Fruit fly (Drosophila melanogaster) whole organism, embryonic: ENCODE data around the gene CG46308.
A peak's percentile ranks its signal among the peaks of the same experiment; 100 is the strongest.

Experiments used
- CG10654 ChIP-seq: fragments of 200-800 bp; sonication (Bioruptor generic); optimal IDR thresholded peaks from 2 replicates; lab custom pipeline; 2016; ENCODE audit warnings: missing biosample characterization, missing genetic modification characterization
- CG11696 ChIP-seq: fragments of 200-800 bp; sonication (Bioruptor generic); IDR thresholded peaks from 2 replicates; pipeline ENCODE4 v1.3.6; 2022; ENCODE audit warnings: missing biosample characterization, missing genetic modification characterization
- CG12219 ChIP-seq: fragments of 200-800 bp; sonication (Bioruptor generic); optimal IDR thresholded peaks from 3 replicates; lab custom pipeline; 2018; ENCODE audit warnings: missing biosample characterization, mild to moderate bottlenecking, missing genetic modification characterization
- CG15514 ChIP-seq: fragments of 200-800 bp; sonication (Bioruptor generic); optimal IDR thresholded peaks from 3 replicates; lab custom pipeline; 2017; ENCODE audit warnings: missing biosample characterization, missing genetic modification characterization, mild to moderate bottlenecking, moderate library complexity, missing genetic modification reagents
- CG15601 ChIP-seq: fragments of 200-800 bp; sonication (Bioruptor generic); optimal IDR thresholded peaks from 3 replicates; lab custom pipeline; 2019; ENCODE audit warnings: missing biosample characterization, mild to moderate bottlenecking, missing genetic modification characterization, moderate library complexity
- CG1603 ChIP-seq: fragments of 200-800 bp; sonication (Bioruptor generic); optimal IDR thresholded peaks from 2 replicates; lab custom pipeline; 2019; ENCODE audit warnings: missing biosample characterization, mild to moderate bottlenecking, missing genetic modification characterization, moderate library complexity
- CG17186 ChIP-seq: fragments of 200-800 bp; sonication (Bioruptor generic); optimal IDR thresholded peaks from 3 replicates; lab custom pipeline; 2017; ENCODE audit warnings: missing biosample characterization, missing genetic modification reagents, missing genetic modification characterization
- CG2889 ChIP-seq: fragments of 200-800 bp; sonication (Bioruptor generic); IDR thresholded peaks from 3 replicates; pipeline ENCODE4 v1.3.6; 2022; ENCODE audit warnings: missing biosample characterization, missing genetic modification characterization
- CG30431 ChIP-seq: fragments of 200-800 bp; sonication (Bioruptor generic); optimal IDR thresholded peaks from 2 replicates; lab custom pipeline; 2017; ENCODE audit warnings: missing biosample characterization, missing genetic modification characterization
- CG31365 ChIP-seq: fragments of 200-800 bp; sonication (Bioruptor generic); optimal IDR thresholded peaks from 2 replicates; lab custom pipeline; 2018; ENCODE audit warnings: missing biosample characterization, mild to moderate bottlenecking, missing genetic modification characterization
- CG32772 ChIP-seq: fragments of 200-800 bp; sonication (Bioruptor generic); IDR thresholded peaks from 2 replicates; pipeline ENCODE4 v1.3.6; 2022; ENCODE audit warnings: missing biosample characterization, missing genetic modification characterization
- CG3995 ChIP-seq: fragments of 200-800 bp; sonication (Bioruptor generic); optimal IDR thresholded peaks from 3 replicates; lab custom pipeline; 2016; ENCODE audit warnings: missing biosample characterization, missing genetic modification characterization
- CG42726 ChIP-seq: fragments of 200-800 bp; sonication (Bioruptor generic); IDR thresholded peaks from 2 replicates; pipeline ENCODE4 v1.3.6; 2022; ENCODE audit warnings: missing biosample characterization, missing genetic modification characterization; ENCODE audit not compliant: partially characterized antibody
- CG4282 ChIP-seq: fragments of 200-800 bp; sonication (Bioruptor generic); optimal IDR thresholded peaks from 2 replicates; lab custom pipeline; 2016; ENCODE audit warnings: missing biosample characterization, missing genetic modification characterization
- CG4404 ChIP-seq: fragments of 200-800 bp; sonication (Bioruptor generic); IDR thresholded peaks from 2 replicates; pipeline ENCODE4 v1.3.6; 2022; ENCODE audit warnings: missing biosample characterization, missing genetic modification characterization
- CG4730 ChIP-seq: fragments of 200-800 bp; sonication (Bioruptor generic); IDR thresholded peaks from 2 replicates; pipeline ENCODE4 v1.3.6; 2022; ENCODE audit warnings: missing biosample characterization, missing genetic modification characterization
- CG8359 ChIP-seq: fragments of 200-800 bp; sonication (Bioruptor generic); optimal IDR thresholded peaks from 2 replicates; lab custom pipeline; 2017; ENCODE audit warnings: missing biosample characterization, mild to moderate bottlenecking, missing genetic modification characterization, borderline replicate concordance
- Doc2 ChIP-seq: fragments of 200-800 bp; sonication (Bioruptor generic); IDR thresholded peaks from 2 replicates; pipeline ENCODE4 v1.3.6; 2022; ENCODE audit warnings: missing biosample characterization, missing genetic modification characterization
- Doc3 ChIP-seq: fragments of 200-800 bp; sonication (Bioruptor generic); IDR thresholded peaks from 3 replicates; pipeline ENCODE4 v1.3.6; 2022; ENCODE audit warnings: missing biosample characterization, missing genetic modification characterization; ENCODE audit not compliant: partially characterized antibody
- Gug ChIP-seq: fragments of 200-800 bp; sonication (Bioruptor generic); IDR thresholded peaks from 4 replicates; pipeline ENCODE4 v1.3.6; 2022; ENCODE audit warnings: missing biosample characterization, missing genetic modification characterization
- HHEX ChIP-seq: fragments of 200-800 bp; sonication (Bioruptor generic); optimal IDR thresholded peaks from 3 replicates; lab custom pipeline; 2017; ENCODE audit warnings: missing biosample characterization, mild to moderate bottlenecking, missing genetic modification characterization, missing genetic modification reagents
- Hand ChIP-seq: fragments of 200-800 bp; sonication (Bioruptor generic); optimal IDR thresholded peaks from 2 replicates; lab custom pipeline; 2017; ENCODE audit warnings: mild to moderate bottlenecking, missing biosample characterization, missing genetic modification reagents, missing genetic modification characterization
- Hsf ChIP-seq: fragments of 200-800 bp; sonication (Bioruptor generic); optimal IDR thresholded peaks from 3 replicates; lab custom pipeline; 2016; ENCODE audit warnings: missing biosample characterization, missing genetic modification characterization
- MESR4 ChIP-seq: fragments of 200-800 bp; sonication (Bioruptor generic); optimal IDR thresholded peaks from 2 replicates; lab custom pipeline; 2018; ENCODE audit warnings: missing biosample characterization, mild to moderate bottlenecking, missing genetic modification characterization, moderate library complexity
- Med ChIP-seq: fragments of 200-800 bp; sonication (Bioruptor generic); peaks from one replicate; lab custom pipeline; 2016; ENCODE audit warnings: missing biosample characterization, missing genetic modification characterization, mild to moderate bottlenecking, inconsistent platforms, moderate library complexity
- Nf-YB ChIP-seq: fragments of 200-800 bp; sonication (Bioruptor generic); optimal IDR thresholded peaks from 3 replicates; lab custom pipeline; 2019; ENCODE audit warnings: missing biosample characterization, mild to moderate bottlenecking, missing genetic modification characterization, moderate library complexity
- Oaz ChIP-seq: fragments of 200-800 bp; sonication (Bioruptor generic); IDR thresholded peaks from 2 replicates; pipeline ENCODE4 v1.3.6; 2022; ENCODE audit warnings: missing biosample characterization, missing genetic modification characterization
- Pdp1 ChIP-seq, 2 experiments: fragments of 200-800 bp; sonication (Bioruptor generic); optimal IDR thresholded peaks; 3 replicates each; lab custom pipeline; 2016; ENCODE audit warnings: missing biosample characterization in 2 of 2, missing genetic modification characterization in 2 of 2, mild to moderate bottlenecking in 1 of 2, moderate library complexity in 1 of 2
- Ptx1 ChIP-seq: fragments of 200-800 bp; sonication (Bioruptor generic); IDR thresholded peaks from 2 replicates; pipeline ENCODE4 v1.3.6; 2022; ENCODE audit warnings: missing biosample characterization, missing genetic modification characterization
- Trl ChIP-seq, 3 experiments: fragments of >200 bp in 2 of 3; fragments of 200-800 bp in 1 of 3; sonication (Bioruptor generic) in 1 of 3; optimal IDR thresholded peaks; 2 replicates in 1 of 3; 3 replicates in 2 of 3; lab custom pipeline; 2016 to 2017; ENCODE audit warnings: missing biosample characterization in 1 of 3, missing genetic modification characterization in 1 of 3
- az2 ChIP-seq: fragments of 200-800 bp; sonication (Bioruptor generic); optimal IDR thresholded peaks from 3 replicates; lab custom pipeline; 2016; ENCODE audit warnings: missing biosample characterization, missing genetic modification characterization
- bigmax ChIP-seq: fragments of 200-800 bp; sonication (Bioruptor generic); optimal IDR thresholded peaks from 2 replicates; lab custom pipeline; 2018; ENCODE audit warnings: missing biosample characterization, mild to moderate bottlenecking, missing genetic modification characterization
- bsh ChIP-seq, 2 experiments: fragments of 200-800 bp; sonication (Bioruptor generic); optimal IDR thresholded peaks; 2 replicates each; lab custom pipeline; 2017 to 2018; ENCODE audit warnings: mild to moderate bottlenecking in 2 of 2, missing biosample characterization in 2 of 2, missing genetic modification characterization in 2 of 2, moderate library complexity in 1 of 2
- cato ChIP-seq: fragments of 200-800 bp; sonication (Bioruptor generic); optimal IDR thresholded peaks from 2 replicates; lab custom pipeline; 2016; ENCODE audit warnings: missing biosample characterization, missing genetic modification characterization, borderline replicate concordance
- dm ChIP-seq: fragments of 200-800 bp; sonication (Bioruptor generic); optimal IDR thresholded peaks from 3 replicates; lab custom pipeline; 2016; ENCODE audit warnings: missing biosample characterization, missing genetic modification characterization
- gcm2 ChIP-seq: fragments of 200-800 bp; sonication (Bioruptor generic); optimal IDR thresholded peaks from 2 replicates; lab custom pipeline; 2016; ENCODE audit warnings: missing biosample characterization, missing genetic modification characterization
- grn ChIP-seq: fragments of 200-800 bp; sonication (Bioruptor generic); optimal IDR thresholded peaks from 3 replicates; lab custom pipeline; 2017; ENCODE audit warnings: missing biosample characterization, missing genetic modification characterization
- inv ChIP-seq: fragments of 200-800 bp; sonication (Bioruptor generic); IDR thresholded peaks from 2 replicates; pipeline ENCODE4 v1.3.6; 2022; ENCODE audit warnings: missing biosample characterization, missing genetic modification characterization; ENCODE audit not compliant: partially characterized antibody
- jigr1 ChIP-seq: fragments of 200-800 bp; sonication (Bioruptor generic); IDR thresholded peaks from 3 replicates; pipeline ENCODE4 v1.3.6; 2022; ENCODE audit warnings: missing biosample characterization, missing genetic modification characterization
- ken ChIP-seq: fragments of 200-800 bp; sonication (Bioruptor generic); IDR thresholded peaks from 3 replicates; pipeline ENCODE4 v1.3.6; 2022; ENCODE audit warnings: missing biosample characterization, missing genetic modification characterization
- klu ChIP-seq: fragments of 200-800 bp; sonication (Bioruptor generic); IDR thresholded peaks from 2 replicates; pipeline ENCODE4 v1.3.6; 2022; ENCODE audit warnings: missing biosample characterization, missing genetic modification characterization
- mirr ChIP-seq: fragments of 200-800 bp; sonication (Bioruptor generic); optimal IDR thresholded peaks from 3 replicates; lab custom pipeline; 2018; ENCODE audit warnings: missing biosample characterization, mild to moderate bottlenecking, missing genetic modification characterization
- mld ChIP-seq: fragments of 200-800 bp; sonication (Bioruptor generic); IDR thresholded peaks from 3 replicates; pipeline ENCODE4 v1.3.6; 2022; ENCODE audit warnings: missing biosample characterization, missing genetic modification characterization; ENCODE audit not compliant: partially characterized antibody
- prd ChIP-seq, 3 experiments: fragments of >200 bp in 2 of 3; fragments of 200-800 bp in 1 of 3; sonication (Bioruptor generic) in 1 of 3; optimal IDR thresholded peaks in 2 of 3; IDR thresholded peaks in 1 of 3; 2 replicates in 2 of 3; 3 replicates in 1 of 3; pipeline versions ENCODE4 v1.3.6 to Lab custom; 2017 to 2022; ENCODE audit warnings: missing biosample characterization in 1 of 3, missing genetic modification characterization in 1 of 3
- psq ChIP-seq: fragments of 200-800 bp; sonication (Bioruptor generic); optimal IDR thresholded peaks from 2 replicates; lab custom pipeline; 2017; ENCODE audit warnings: missing biosample characterization, missing genetic modification characterization
- scrt ChIP-seq: fragments of 200-800 bp; sonication (Bioruptor generic); optimal IDR thresholded peaks from 2 replicates; lab custom pipeline; 2018; ENCODE audit warnings: missing biosample characterization, mild to moderate bottlenecking, missing genetic modification characterization, moderate library complexity
- sens ChIP-seq: fragments of 200-800 bp; sonication (Bioruptor generic); peaks from one replicate; lab custom pipeline; 2016; ENCODE audit warnings: missing biosample characterization, missing genetic modification characterization
- trem ChIP-seq: fragments of 200-800 bp; optimal IDR thresholded peaks from 3 replicates; lab custom pipeline; 2019; ENCODE audit warnings: missing biosample characterization, mild to moderate bottlenecking, missing genetic modification characterization, moderate library complexity

Gene CG46308

DNA sequence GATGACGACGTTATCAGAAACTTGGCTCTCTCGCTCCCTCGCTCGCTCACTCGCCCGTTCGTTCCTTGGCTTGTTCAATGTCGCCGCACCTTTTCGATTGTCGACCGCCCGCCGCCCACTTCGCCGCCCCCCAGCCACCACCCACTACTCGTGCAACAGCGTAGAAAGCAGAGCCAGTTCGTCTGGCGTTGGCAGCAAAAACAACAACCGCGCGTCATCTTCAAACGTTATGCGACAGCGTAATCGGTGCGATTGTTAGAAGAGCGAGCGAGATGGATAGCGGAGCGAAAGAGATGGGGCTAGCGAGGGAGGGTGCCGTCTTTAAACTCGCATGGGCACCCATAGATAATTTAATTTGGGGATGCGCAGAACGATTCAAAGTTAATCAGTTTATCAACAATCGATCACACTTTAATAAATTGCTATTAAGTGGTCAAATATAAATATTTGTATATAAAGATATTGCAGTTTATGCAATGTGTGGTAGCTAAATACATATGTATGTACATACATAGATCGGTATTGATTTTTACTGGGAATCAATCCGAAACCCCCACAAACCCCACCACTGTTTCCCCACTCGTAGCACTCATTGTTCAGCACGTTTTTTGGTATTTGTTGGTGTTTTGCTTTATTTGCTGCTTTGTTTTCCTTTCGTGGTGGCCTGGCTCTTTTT, 52.8 kb downstream of the CG46308 start (continued):
- TF ChIP-seq CG42726 = no peak
- peak; percentile 1 for TF ChIP-seq Hsf (GFP tag; lab: Kevin White, UChicago)
- no peak for TF ChIP-seq HHEX (GFP tag; lab: Kevin White, UChicago)
- no peak for TF ChIP-seq mld (GFP tag; lab: Robert Waterston, UW)
- peak; percentile 58; the same call in 1 of the 3 replicates for TF ChIP-seq CG2889 (GFP tag; lab: Robert Waterston, UW)
- TF ChIP-seq Doc2 (GFP tag; lab: Robert Waterston, UW) = no peak
- no peak for TF ChIP-seq trem (tag; lab: Kevin White, UChicago)
- TF ChIP-seq Hand (GFP tag; lab: Kevin White, UChicago) = peak; percentile 30
- TF ChIP-seq CG10654 (GFP tag; lab: Kevin White, UChicago) = peak; percentile 34
- TF ChIP-seq Med (GFP tag; lab: Kevin White, UChicago) = peak; percentile 91
- no peak for TF ChIP-seq bigmax (GFP tag; lab: Kevin White, UChicago)
- peak; percentile 37; the same call in 1 of the 3 replicates for TF ChIP-seq ken (GFP tag; lab: Robert Waterston, UW)
- no peak for TF ChIP-seq CG4282 (GFP tag; lab: Kevin White, UChicago)
- TF ChIP-seq prd (optimal IDR thresholded peaks at IDR 0.05; lab: Kevin White, UChicago) = no peak
- TF ChIP-seq prd (GFP tag; IDR thresholded peaks at IDR 0.05; lab: Robert Waterston, UW) = peak; percentile 72
- TF ChIP-seq Gug (GFP tag; lab: Robert Waterston, UW) = peak; percentile 60; the same call in 1 of the 4 replicates
- peak; percentile 78 for TF ChIP-seq mirr (GFP tag; lab: Kevin White, UChicago)
- TF ChIP-seq sens (GFP tag; lab: Kevin White, UChicago) = no peak
- TF ChIP-seq bsh (GFP tag; optimal IDR thresholded peaks at IDR 0.05; lab: Kevin White, UChicago) = peak in 1 of 2 experiments; percentile 49
- no peak for TF ChIP-seq MESR4 (GFP tag; lab: Kevin White, UChicago)
- no peak for TF ChIP-seq dm (GFP tag; lab: Kevin White, UChicago)
- TF ChIP-seq Trl (optimal IDR thresholded peaks at IDR 0.05; lab: Kevin White, UChicago) = peak in 1 of 2 experiments; percentile 40
- no peak for TF ChIP-seq Trl (GFP tag; optimal IDR thresholded peaks at IDR 0.05; lab: Kevin White, UChicago)
- peak; percentile 78 for TF ChIP-seq Ptx1 (GFP tag; lab: Robert Waterston, UW)
- TF ChIP-seq CG15514 (GFP tag; lab: Kevin White, UChicago) = peak; percentile 4
- TF ChIP-seq CG30431 = peak; percentile 34
- TF ChIP-seq Pdp1 (GFP tag; optimal IDR thresholded peaks at IDR 0.05; lab: Kevin White, UChicago) = peak in 1 of 2 experiments; percentile 89
- no peak for TF ChIP-seq CG3995
- no peak for TF ChIP-seq CG4730
- no peak for TF ChIP-seq psq (GFP tag; lab: Kevin White, UChicago)
- TF ChIP-seq az2 (GFP tag; lab: Kevin White, UChicago) = no peak
- TF ChIP-seq CG1603 (tag; lab: Kevin White, UChicago) = peak; percentile 75
- no peak for TF ChIP-seq gcm2 (GFP tag; lab: Kevin White, UChicago)
- no peak for TF ChIP-seq CG12219 (GFP tag; lab: Kevin White, UChicago)
- no peak for TF ChIP-seq inv (GFP tag; lab: Robert Waterston, UW)
- TF ChIP-seq CG11696 (GFP tag; lab: Robert Waterston, UW) = no peak
- TF ChIP-seq jigr1 (GFP tag; lab: Robert Waterston, UW) = no peak
- no peak for TF ChIP-seq CG8359 (GFP tag; lab: Kevin White, UChicago)
- no peak for TF ChIP-seq Oaz
- TF ChIP-seq CG31365 (tag; lab: Kevin White, UChicago) = peak; percentile 9
- TF ChIP-seq cato = no peak
- no peak for TF ChIP-seq grn (GFP tag; lab: Kevin White, UChicago)
- peak; percentile 60 for TF ChIP-seq klu (GFP tag; lab: Robert Waterston, UW)
- TF ChIP-seq Doc3 (GFP tag; lab: Robert Waterston, UW) = 0 out of 3 replicates have a peak, but pooled peaks have one; percentile 27
- peak; percentile 26; the same call in 1 of the 2 replicates for TF ChIP-seq CG32772
- no peak for TF ChIP-seq CG17186
- no peak for TF ChIP-seq scrt
- peak; percentile 50 for TF ChIP-seq CG15601
- no peak for TF ChIP-seq Nf-YB
- TF ChIP-seq CG4404 (GFP tag; lab: Robert Waterston, UW) = peak; percentile 55
